In the genomic region with DNA sequence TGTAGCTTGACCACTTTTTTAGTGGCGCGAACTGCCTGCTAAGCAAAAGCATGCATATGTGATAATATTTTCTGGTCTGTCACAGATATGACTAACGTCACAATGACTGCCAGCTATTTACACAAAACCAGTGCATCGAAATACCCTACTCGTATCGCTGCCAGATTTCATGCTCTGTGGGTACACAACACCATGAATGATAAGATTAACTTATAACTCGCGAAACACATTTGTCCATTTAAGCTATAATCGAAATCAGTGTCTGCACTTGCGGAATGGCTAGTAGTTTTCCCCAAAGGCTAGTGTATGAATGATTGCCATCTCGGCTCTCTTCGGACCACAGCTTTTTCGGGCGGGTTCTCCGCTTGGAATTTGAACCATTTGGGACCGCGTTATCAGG, we compare ENCODE assay signal across 1 fruit fly cellular context.
TF ChIP-seq lines count a peak whose summit lies in the region.

No protein-coding gene starts in this region.

TF ChIP-seq in whole organism, embryonic, 481 proteins besides CTCF, POLR2A, EP300 and RAD21 (continued from another document):
- TF ChIP-seq CG1024 (GFP tag; IDR thresholded peaks at IDR 0.05; lab: Robert Waterston, UW) (no peak), sens-2 (GFP tag; IDR thresholded peaks at IDR 0.05; lab: Robert Waterston, UW) (peak; percentile 85), CG18764 (GFP tag; optimal IDR thresholded peaks at IDR 0.05; lab: Kevin White, UChicago) (no peak), CG11093 (GFP tag; IDR thresholded peaks at IDR 0.05; lab: Robert Waterston, UW) (no peak), D19A (tag; optimal IDR thresholded peaks at IDR 0.05; lab: Kevin White, UChicago) (peak; percentile 47), tin (GFP tag; optimal IDR thresholded peaks at IDR 0.05; lab: Kevin White, UChicago) (no peak), trem (tag; optimal IDR thresholded peaks at IDR 0.05; lab: Kevin White, UChicago) (no peak), Xrp1 (GFP tag; IDR thresholded peaks at IDR 0.05; lab: Robert Waterston, UW) (no peak), btn (GFP tag; optimal IDR thresholded peaks at IDR 0.05; lab: Kevin White, UChicago) (no peak), CHES-1-like (GFP tag; optimal IDR thresholded peaks at IDR 0.05; lab: Kevin White, UChicago) (no peak), CG11560 (tag; IDR thresholded peaks at IDR 0.05; lab: Robert Waterston, UW) (no peak), psq (GFP tag; optimal IDR thresholded peaks at IDR 0.05; lab: Kevin White, UChicago) (no peak), CG13424 (tag; optimal IDR thresholded peaks at IDR 0.05; lab: Kevin White, UChicago) (no peak), CkIIα-i1 (GFP tag; IDR thresholded peaks at IDR 0.05; lab: Robert Waterston, UW) (no peak), sug (tag; optimal IDR thresholded peaks at IDR 0.05; lab: Kevin White, UChicago) (peak; percentile 64), Asciz (GFP tag; optimal IDR thresholded peaks at IDR 0.05; lab: Kevin White, UChicago) (no peak), tap (tag; optimal IDR thresholded peaks at IDR 0.05; lab: Kevin White, UChicago) (no peak), CG6683 (GFP tag; optimal IDR thresholded peaks at IDR 0.05; lab: Kevin White, UChicago) (no peak), Hr3 (GFP tag; optimal IDR thresholded peaks at IDR 0.05; lab: Kevin White, UChicago) (no peak), vnd (GFP tag; IDR thresholded peaks at IDR 0.05; lab: Robert Waterston, UW; ENCODE audit: partially characterized antibody) (no peak), Bdp1 (GFP tag; optimal IDR thresholded peaks at IDR 0.05; lab: Kevin White, UChicago) (no peak), CG10959 (GFP tag; IDR thresholded peaks at IDR 0.05; lab: Robert Waterston, UW) (no peak), MBD-R2 (GFP tag; IDR thresholded peaks at IDR 0.05; lab: Robert Waterston, UW) (no peak), CG18599 (GFP tag; optimal IDR thresholded peaks at IDR 0.05; lab: Kevin White, UChicago) (peak; percentile 36), MTF-1 (GFP tag; optimal IDR thresholded peaks at IDR 0.05; lab: Kevin White, UChicago; ENCODE audit: borderline replicate concordance) (no peak), inv (GFP tag; IDR thresholded peaks at IDR 0.05; lab: Robert Waterston, UW; ENCODE audit: partially characterized antibody) (no peak), grn (GFP tag; optimal IDR thresholded peaks at IDR 0.05; lab: Kevin White, UChicago) (peak; percentile 87), Fer1 (GFP tag; optimal IDR thresholded peaks at IDR 0.05; lab: Kevin White, UChicago) (no peak)
